Worm (Caenorhabditis elegans): ENCODE data around the gene F18A11.5.

DNA sequence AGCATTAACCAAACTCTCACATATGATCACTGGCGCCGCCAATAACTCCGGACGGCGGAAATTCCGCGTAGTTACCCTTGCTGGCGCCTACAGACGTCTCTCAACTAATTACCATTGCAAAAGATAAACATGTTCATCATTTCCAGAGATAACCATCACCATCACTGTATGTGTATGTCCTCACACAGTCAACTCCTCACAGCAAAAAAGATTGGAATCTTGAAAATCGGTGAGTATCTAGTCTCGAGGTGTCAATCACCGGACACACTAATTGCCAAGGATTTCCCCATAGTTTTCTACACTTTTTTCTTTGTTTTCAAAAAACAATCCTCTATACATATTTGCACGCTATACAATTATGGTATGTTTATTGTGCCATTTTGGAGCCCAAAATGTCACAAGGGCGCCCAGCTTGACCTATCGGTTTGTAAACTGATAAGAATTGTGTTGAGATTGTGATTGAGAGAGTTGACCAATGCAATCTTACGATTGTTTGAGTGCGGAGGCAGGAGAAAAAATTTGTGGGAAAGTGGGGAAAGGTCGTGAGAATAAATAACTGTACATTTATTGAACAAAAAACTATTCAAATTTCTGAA lies 32.0 kb downstream of the F18A11.5 start:
- TF ChIP-seq blmp-1 (tag; optimal IDR thresholded peaks at IDR 0.05), result peak; percentile 25
- TF ChIP-seq isw-1 (GFP tag; IDR thresholded peaks at IDR 0.05), result no peak
- no peak for TF ChIP-seq lin-15B (tag; optimal IDR thresholded peaks at IDR 0.05)
- TF ChIP-seq ceh-82 (tag; optimal IDR thresholded peaks at IDR 0.05), result no peak
- no peak for TF ChIP-seq skn-1 (tag; optimal IDR thresholded peaks at IDR 0.05)
- peak; percentile 30 for TF ChIP-seq nhr-20 (tag; optimal IDR thresholded peaks at IDR 0.05)
- TF ChIP-seq efl-1 (optimal IDR thresholded peaks at IDR 0.05), result no peak
- no peak for TF ChIP-seq efl-1 (GFP tag; optimal IDR thresholded peaks at IDR 0.05 in 1 of 2)
- TF ChIP-seq nhr-11 (tag; optimal IDR thresholded peaks at IDR 0.05), result no peak
- TF ChIP-seq nhr-76 (tag; optimal IDR thresholded peaks at IDR 0.05), result no peak
- TF ChIP-seq ztf-11 (tag; optimal IDR thresholded peaks at IDR 0.05), result no peak

Data from whole organism, L1 larva.